Fruit fly (Drosophila melanogaster) whole organism, prepupa: ENCODE data around the gene Aef1.

Source experiments
- CG10669 ChIP-seq: fragments of 200-800 bp; sonication (Bioruptor generic); optimal IDR thresholded peaks from 3 replicates; lab custom pipeline; 2018; ENCODE audit warnings: missing biosample characterization, mild to moderate bottlenecking, missing genetic modification characterization, moderate library complexity
- CG11762 ChIP-seq: fragments of 200-800 bp; sonication (Bioruptor generic); optimal IDR thresholded peaks from 3 replicates; lab custom pipeline; 2016; ENCODE audit warnings: missing biosample characterization, missing genetic modification characterization; ENCODE audit not compliant: insufficient read depth
- CG11902 ChIP-seq: fragments of 200-800 bp; sonication (Bioruptor generic); optimal IDR thresholded peaks from 3 replicates; lab custom pipeline; 2016; ENCODE audit warnings: missing biosample characterization, missing genetic modification characterization
- CG15336 ChIP-seq: fragments of 200-800 bp; sonication (Bioruptor generic); IDR thresholded peaks from 2 replicates; pipeline ENCODE4 v1.3.6; 2022; ENCODE audit warnings: missing biosample characterization, missing genetic modification characterization
- CG1621 ChIP-seq: fragments of 200-800 bp; sonication (Bioruptor generic); optimal IDR thresholded peaks from 3 replicates; lab custom pipeline; 2018; ENCODE audit warnings: missing biosample characterization, mild to moderate bottlenecking, missing genetic modification characterization
- CG16779 ChIP-seq: fragments of 200-800 bp; sonication (Bioruptor generic); optimal IDR thresholded peaks from 3 replicates; lab custom pipeline; 2017; ENCODE audit warnings: missing biosample characterization, mild to moderate bottlenecking, missing genetic modification characterization
- CG3032 ChIP-seq: fragments of 200-800 bp; optimal IDR thresholded peaks from 2 replicates; lab custom pipeline; 2019; ENCODE audit warnings: missing biosample characterization, mild to moderate bottlenecking, missing genetic modification characterization, moderate library complexity
- CG3919 ChIP-seq: fragments of 200-800 bp; sonication (Bioruptor generic); optimal IDR thresholded peaks from 3 replicates; lab custom pipeline; 2016; ENCODE audit warnings: missing biosample characterization, missing genetic modification characterization
- CG4318 ChIP-seq: fragments of 200-800 bp; sonication (Bioruptor generic); optimal IDR thresholded peaks from 3 replicates; lab custom pipeline; 2017; ENCODE audit warnings: missing biosample characterization, mild to moderate bottlenecking, missing genetic modification characterization
- CG6276 ChIP-seq: fragments of 200-800 bp; sonication (Bioruptor generic); optimal IDR thresholded peaks from 2 replicates; lab custom pipeline; 2017; ENCODE audit warnings: missing biosample characterization, mild to moderate bottlenecking, missing genetic modification characterization
- CG6854 ChIP-seq: fragments of 200-800 bp; sonication (Bioruptor generic); optimal IDR thresholded peaks from 2 replicates; lab custom pipeline; 2017; ENCODE audit warnings: missing biosample characterization, mild to moderate bottlenecking, missing genetic modification characterization
- CG7368 ChIP-seq: fragments of 200-800 bp; sonication (Bioruptor generic); optimal IDR thresholded peaks from 3 replicates; lab custom pipeline; 2016; ENCODE audit warnings: missing biosample characterization, missing genetic modification characterization
- CG8319 ChIP-seq: fragments of 200-800 bp; sonication (Bioruptor generic); optimal IDR thresholded peaks from 3 replicates; lab custom pipeline; 2016; ENCODE audit warnings: missing biosample characterization, missing genetic modification characterization
- Eip78C ChIP-seq: fragments of 200-800 bp; sonication (Bioruptor generic); peaks from one replicate; lab custom pipeline; 2016; ENCODE audit warnings: missing biosample characterization, missing genetic modification characterization
- Eip93F ChIP-seq: fragments of 200-800 bp; sonication (Bioruptor generic); optimal IDR thresholded peaks from 2 replicates; lab custom pipeline; 2016; ENCODE audit warnings: missing biosample characterization, mild to moderate bottlenecking, missing genetic modification characterization
- Ets96B ChIP-seq: fragments of 200-800 bp; optimal IDR thresholded peaks from 2 replicates; lab custom pipeline; 2019; ENCODE audit warnings: missing biosample characterization, mild to moderate bottlenecking, missing genetic modification characterization, moderate library complexity
- Hr38 ChIP-seq: sonication (Bioruptor generic); optimal IDR thresholded peaks from 2 replicates; lab custom pipeline; 2016; ENCODE audit warnings: missing biosample characterization, missing genetic modification characterization
- Hr39 ChIP-seq: fragments of 200-800 bp; sonication (Bioruptor generic); optimal IDR thresholded peaks from 2 replicates; lab custom pipeline; 2016; ENCODE audit warnings: missing biosample characterization, missing genetic modification characterization
- Lpt ChIP-seq: fragments of 200-800 bp; sonication (Bioruptor generic); optimal IDR thresholded peaks from 3 replicates; lab custom pipeline; 2016; ENCODE audit warnings: missing biosample characterization, missing genetic modification characterization
- Met ChIP-seq: fragments of 200-800 bp; sonication (Bioruptor generic); optimal IDR thresholded peaks from 3 replicates; lab custom pipeline; 2016; ENCODE audit warnings: missing biosample characterization, missing genetic modification characterization
- OdsH ChIP-seq: fragments of 200-800 bp; sonication (Bioruptor generic); optimal IDR thresholded peaks from 3 replicates; lab custom pipeline; 2016; ENCODE audit warnings: missing biosample characterization, missing genetic modification characterization
- Sox102F ChIP-seq: fragments of 200-800 bp; sonication (Bioruptor generic); optimal IDR thresholded peaks from 2 replicates; lab custom pipeline; 2016; ENCODE audit warnings: missing biosample characterization, mild to moderate bottlenecking, missing genetic modification characterization
- Sox14 ChIP-seq: fragments of 200-800 bp; sonication (Bioruptor generic); optimal IDR thresholded peaks from 3 replicates; lab custom pipeline; 2016; ENCODE audit warnings: missing biosample characterization, missing genetic modification characterization
- Sox15 ChIP-seq: fragments of 200-800 bp; sonication (Bioruptor generic); optimal IDR thresholded peaks from 3 replicates; lab custom pipeline; 2016; ENCODE audit warnings: missing biosample characterization, missing genetic modification characterization
- achi ChIP-seq: fragments of 200-800 bp; sonication (Bioruptor generic); optimal IDR thresholded peaks from 3 replicates; lab custom pipeline; 2016; ENCODE audit warnings: missing biosample characterization, missing genetic modification characterization
- cyc ChIP-seq: fragments of 200-800 bp; sonication (Bioruptor generic); optimal IDR thresholded peaks from 3 replicates; lab custom pipeline; 2016; ENCODE audit warnings: missing biosample characterization, missing genetic modification characterization
- dsx ChIP-seq: fragments of 200-800 bp; optimal IDR thresholded peaks from 3 replicates; lab custom pipeline; 2019; ENCODE audit warnings: missing biosample characterization, mild to moderate bottlenecking, missing genetic modification characterization, moderate library complexity; ENCODE audit not compliant: poor library complexity, severe bottlenecking
- eg ChIP-seq: fragments of 200-800 bp; sonication (Bioruptor generic); IDR thresholded peaks from 3 replicates; pipeline ENCODE4 v1.3.6; 2022; ENCODE audit warnings: missing biosample characterization, missing genetic modification characterization
- fkh ChIP-seq: fragments of 200-800 bp; sonication (Bioruptor generic); optimal IDR thresholded peaks from 3 replicates; lab custom pipeline; 2017; ENCODE audit warnings: missing biosample characterization, mild to moderate bottlenecking, missing genetic modification characterization, moderate library complexity
- lz ChIP-seq: fragments of 200-800 bp; sonication (Bioruptor generic); optimal IDR thresholded peaks from 3 replicates; lab custom pipeline; 2016; ENCODE audit warnings: missing biosample characterization, missing genetic modification characterization
- pdm3 ChIP-seq: fragments of 200-800 bp; sonication (Bioruptor generic); optimal IDR thresholded peaks from 3 replicates; lab custom pipeline; 2016; ENCODE audit warnings: missing biosample characterization, missing genetic modification characterization
- spab ChIP-seq: fragments of 200-800 bp; sonication (Bioruptor generic); optimal IDR thresholded peaks from 2 replicates; lab custom pipeline; 2017; ENCODE audit warnings: missing biosample characterization, mild to moderate bottlenecking, missing genetic modification characterization, missing genetic modification reagents
- ss ChIP-seq, 2 experiments: fragments of 200-800 bp; sonication (Bioruptor generic); optimal IDR thresholded peaks; 2 replicates in 1 of 2; 3 replicates in 1 of 2; lab custom pipeline; 2017 to 2018; ENCODE audit warnings: mild to moderate bottlenecking in 2 of 2, missing biosample characterization in 2 of 2, missing genetic modification characterization in 2 of 2, moderate library complexity in 1 of 2

Gene Aef1

dm6 chr3L:21464240-21464639, 31.0 kb downstream of the Aef1 start (continued):
- no peak for TF ChIP-seq CG3032 (tag; lab: Kevin White, UChicago)
- TF ChIP-seq CG1621 (tag; lab: Kevin White, UChicago), result no peak
- TF ChIP-seq eg (GFP tag; lab: Robert Waterston, UW), result no peak
- TF ChIP-seq cyc, result no peak
- no peak for TF ChIP-seq CG11902
- TF ChIP-seq CG15336 (GFP tag; lab: Robert Waterston, UW), result no peak
- no peak for TF ChIP-seq CG6854 (GFP tag; lab: Kevin White, UChicago)
- no peak for TF ChIP-seq achi (GFP tag; lab: Kevin White, UChicago)
- TF ChIP-seq Eip93F (GFP tag; lab: Kevin White, UChicago), result no peak
- TF ChIP-seq Hr39, result no peak
- TF ChIP-seq CG11762, result no peak
- no peak for TF ChIP-seq lz (GFP tag; lab: Kevin White, UChicago)
- TF ChIP-seq OdsH, result no peak
- TF ChIP-seq Lpt (GFP tag; lab: Kevin White, UChicago), result no peak
- TF ChIP-seq CG7368 (GFP tag; lab: Kevin White, UChicago), result no peak
- no peak for TF ChIP-seq Sox102F (GFP tag; lab: Kevin White, UChicago)
- peak; percentile 29 for TF ChIP-seq Met (GFP tag; lab: Kevin White, UChicago)
- peak; percentile 50 for TF ChIP-seq CG3919 (GFP tag; lab: Kevin White, UChicago)
- no peak for TF ChIP-seq Hr38 (GFP tag; lab: Kevin White, UChicago)
- no peak for TF ChIP-seq CG16779
- no peak for TF ChIP-seq CG6276 (GFP tag; lab: Kevin White, UChicago)
- TF ChIP-seq Sox15 (GFP tag; lab: Kevin White, UChicago), result no peak
- TF ChIP-seq fkh (GFP tag; lab: Kevin White, UChicago), result peak; percentile 71
- TF ChIP-seq Eip78C (GFP tag; lab: Kevin White, UChicago), result no peak
- TF ChIP-seq CG8319 (GFP tag; lab: Kevin White, UChicago), result no peak
- TF ChIP-seq ss (GFP tag; optimal IDR thresholded peaks at IDR 0.05; lab: Kevin White, UChicago), result no peak

- TF ChIP-seq spab (GFP tag; lab: Kevin White, UChicago) (no peak), pdm3 (GFP tag; lab: Kevin White, UChicago) (no peak), lz (GFP tag; lab: Kevin White, UChicago) (no peak), Ets96B (tag; lab: Kevin White, UChicago) (no peak), Sox14 (GFP tag; lab: Kevin White, UChicago) (no peak)
Measured at dm6 chr3L:21465261-21466112, 32.3 kb downstream of the Aef1 start.

dm6 chr3L:21471895-21472294, 38.7 kb downstream of the Aef1 start:
- TF ChIP-seq fkh (GFP tag; lab: Kevin White, UChicago) (peak; percentile 1), OdsH (no peak)

dm6 chr3L:21476429-21477006, 43.3 kb downstream of the Aef1 start, which contains the start of gene croc:
croc (minus strand) TSS chr3L:21476479.
- TF ChIP-seq fkh (GFP tag; lab: Kevin White, UChicago), result peak; percentile 75
- peak; percentile 66 for TF ChIP-seq dsx (GFP tag; lab: Kevin White, UChicago)
- TF ChIP-seq CG4318 (GFP tag; lab: Kevin White, UChicago), result no peak

- TF ChIP-seq CG10669 (GFP tag; lab: Kevin White, UChicago) (no peak), fkh (GFP tag; lab: Kevin White, UChicago) (peak; percentile 23)
- TF ChIP-seq, all 60 proteins: peak for 1
Measured at dm6 chr3L:21477866-21478265, 44.6 kb downstream of the Aef1 start.
